Worm (Caenorhabditis elegans) whole organism, L4 larva: ENCODE data around the gene rbm-34.

Experiments used
- D1046.2 ChIP-seq: fragments of 200-800 bp; sonication (Bioruptor generic); IDR thresholded peaks from 2 replicates; pipeline ENCODE4 v1.3.6; 2022; ENCODE audit warnings: missing genetic modification characterization, missing compliant biosample characterization
- F10B5.3 ChIP-seq: sonication (generic microtip); optimal IDR thresholded peaks from 2 replicates; lab custom pipeline; 2016; ENCODE audit warnings: mild to moderate bottlenecking, missing genetic modification characterization, missing compliant biosample characterization
- F37D6.2 ChIP-seq: sonication (generic microtip); optimal IDR thresholded peaks from 2 replicates; lab custom pipeline; 2016; ENCODE audit warnings: mild to moderate bottlenecking, missing genetic modification characterization, missing compliant biosample characterization
- F49E8.2 ChIP-seq: sonication (generic microtip); optimal IDR thresholded peaks from 2 replicates; lab custom pipeline; 2016; ENCODE audit warnings: missing compliant biosample characterization, mild to moderate bottlenecking, missing genetic modification characterization, borderline replicate concordance
- Y5F2A.4 ChIP-seq: fragments of 200-800 bp; sonication (Bioruptor generic); optimal IDR thresholded peaks from 2 replicates; lab custom pipeline; 2018; ENCODE audit warnings: mild to moderate bottlenecking, missing genetic modification characterization, missing compliant biosample characterization
- Y75B8A.6 ChIP-seq: fragments of 200-800 bp; sonication (Bioruptor generic); IDR thresholded peaks from 2 replicates; pipeline ENCODE4 v1.3.6; 2022; ENCODE audit warnings: missing genetic modification reagents, missing genetic modification characterization, missing compliant biosample characterization
- aha-1 ChIP-seq: fragments of 150-350 bp; peaks from one replicate; lab custom pipeline; 2014; ENCODE audit warnings: missing biosample characterization, missing genetic modification characterization
- arid-1 ChIP-seq: fragments of 200-800 bp; sonication (Bioruptor generic); conservative IDR thresholded peaks from 2 replicates; pipeline ENCODE4 v1.3.6; 2022; ENCODE audit warnings: missing genetic modification reagents, missing genetic modification characterization, missing compliant biosample characterization
- ceh-20 ChIP-seq: fragments of 200-800 bp; sonication (Bioruptor generic); IDR thresholded peaks from 2 replicates; pipeline ENCODE4 v1.3.6; 2022; ENCODE audit warnings: missing genetic modification reagents, missing genetic modification characterization, missing compliant biosample characterization
- ceh-44 ChIP-seq: fragments of 200-800 bp; sonication (Bioruptor generic); IDR thresholded peaks from 2 replicates; pipeline ENCODE4 v1.3.6; 2022; ENCODE audit warnings: missing genetic modification reagents, missing genetic modification characterization, missing compliant biosample characterization
- ceh-82 ChIP-seq: sonication (generic microtip); optimal IDR thresholded peaks from 2 replicates; lab custom pipeline; 2017; ENCODE audit warnings: missing biosample characterization, missing genetic modification characterization
- dve-1 ChIP-seq: sonication (generic microtip); optimal IDR thresholded peaks from 2 replicates; lab custom pipeline; 2017; ENCODE audit warnings: antibody characterized with exemption, mild to moderate bottlenecking, missing genetic modification characterization, missing compliant biosample characterization; ENCODE audit not compliant: insufficient read depth
- fkh-10 ChIP-seq: fragments of 150-350 bp; optimal IDR thresholded peaks from 2 replicates; lab custom pipeline; 2014; ENCODE audit warnings: missing biosample characterization, missing genetic modification reagents, missing genetic modification characterization
- fos-1 ChIP-seq: fragments of 150-350 bp; optimal IDR thresholded peaks from 2 replicates; lab custom pipeline; 2014; ENCODE audit warnings: missing biosample characterization, missing genetic modification characterization
- gei-8 ChIP-seq: fragments of 200-800 bp; sonication (Bioruptor generic); optimal IDR thresholded peaks from 2 replicates; lab custom pipeline; 2018; ENCODE audit warnings: mild to moderate bottlenecking, missing genetic modification characterization, missing compliant biosample characterization
- hlh-11 ChIP-seq: fragments of 200-800 bp; sonication (Bioruptor generic); optimal IDR thresholded peaks from 2 replicates; lab custom pipeline; 2018; ENCODE audit warnings: mild to moderate bottlenecking, missing genetic modification characterization, missing compliant biosample characterization
- lim-7 ChIP-seq: fragments of 200-800 bp; sonication (Bioruptor generic); IDR thresholded peaks from 2 replicates; pipeline ENCODE4 v1.3.6; 2022; ENCODE audit warnings: missing genetic modification characterization, missing compliant biosample characterization
- lin-13 ChIP-seq: fragments of 150-350 bp; optimal IDR thresholded peaks from 2 replicates; lab custom pipeline; 2014; ENCODE audit warnings: missing biosample characterization, missing genetic modification reagents, missing genetic modification characterization
- lin-15B ChIP-seq: fragments of 150-350 bp; sonication (generic microtip); optimal IDR thresholded peaks from 3 replicates; lab custom pipeline; 2014; ENCODE audit warnings: missing biosample characterization, missing genetic modification characterization
- lin-38 ChIP-seq: fragments of 200-800 bp; sonication (Bioruptor generic); IDR thresholded peaks from 2 replicates; pipeline ENCODE4 v1.3.6; 2022; ENCODE audit warnings: missing genetic modification reagents, missing genetic modification characterization, missing compliant biosample characterization
- lir-3 ChIP-seq: sonication (generic microtip); optimal IDR thresholded peaks from 2 replicates; lab custom pipeline; 2016; ENCODE audit warnings: mild to moderate bottlenecking, missing genetic modification characterization, missing compliant biosample characterization
- madf-9 ChIP-seq: fragments of 200-800 bp; sonication (Bioruptor generic); conservative IDR thresholded peaks from 2 replicates; pipeline ENCODE4 v1.3.6; 2022; ENCODE audit warnings: missing genetic modification reagents, missing genetic modification characterization, missing compliant biosample characterization
- mdl-1 ChIP-seq, 2 experiments: fragments of 150-350 bp in 1 of 2; sonication (generic microtip) in 1 of 2; optimal IDR thresholded peaks; 2 replicates each; lab custom pipeline; 2014 to 2017; ENCODE audit warnings: missing biosample characterization in 2 of 2, missing genetic modification characterization in 2 of 2
- mes-2 ChIP-seq: sonication (generic microtip); optimal IDR thresholded peaks from 2 replicates; lab custom pipeline; 2016; ENCODE audit warnings: missing genotype, mild to moderate bottlenecking, missing genetic modification characterization, missing compliant biosample characterization; ENCODE audit not compliant: poor library complexity, severe bottlenecking
- mxl-2 ChIP-seq: fragments of 200-800 bp; sonication (Bioruptor generic); conservative IDR thresholded peaks from 2 replicates; pipeline ENCODE4 v1.3.6; 2022; ENCODE audit warnings: missing genetic modification reagents, missing genetic modification characterization, missing compliant biosample characterization
- mxl-3 ChIP-seq: fragments of 200-800 bp; sonication (Bioruptor generic); optimal IDR thresholded peaks from 2 replicates; lab custom pipeline; 2018; ENCODE audit warnings: mild to moderate bottlenecking, missing genetic modification characterization, missing compliant biosample characterization
- nhr-11 ChIP-seq: fragments of 150-350 bp; optimal IDR thresholded peaks from 2 replicates; lab custom pipeline; 2014; ENCODE audit warnings: missing biosample characterization, missing genetic modification characterization
- pha-4 ChIP-seq, 2 experiments: fragments of 150-350 bp in 1 of 2; fragments of 200-800 bp in 1 of 2; sonication (Bioruptor generic) in 1 of 2; IDR thresholded peaks in 1 of 2; optimal IDR thresholded peaks in 1 of 2; 2 replicates each; pipeline versions ENCODE4 v1.3.6 to Lab custom; 2014 to 2022; ENCODE audit warnings: missing genetic modification characterization in 2 of 2, missing genetic modification reagents in 2 of 2, missing biosample characterization in 1 of 2, missing compliant biosample characterization in 1 of 2
- pqm-1 ChIP-seq: sonication (generic microtip); optimal IDR thresholded peaks from 2 replicates; lab custom pipeline; 2017; ENCODE audit warnings: missing biosample characterization, missing genetic modification characterization
- rbr-2 ChIP-seq: sonication (generic microtip); optimal IDR thresholded peaks from 2 replicates; lab custom pipeline; 2016; ENCODE audit warnings: missing genotype, missing genetic modification characterization, missing compliant biosample characterization
- saeg-2 ChIP-seq: fragments of 200-800 bp; sonication (Bioruptor generic); IDR thresholded peaks from 2 replicates; pipeline ENCODE4 v1.3.6; 2022; ENCODE audit warnings: missing genetic modification reagents, missing genetic modification characterization, missing compliant biosample characterization
- sdz-12 ChIP-seq: fragments of 200-800 bp; sonication (Bioruptor generic); optimal IDR thresholded peaks from 2 replicates; lab custom pipeline; 2018; ENCODE audit warnings: mild to moderate bottlenecking, missing genetic modification characterization, missing compliant biosample characterization
- skn-1 ChIP-seq: fragments of 150-350 bp; optimal IDR thresholded peaks from 2 replicates; lab custom pipeline; 2014; ENCODE audit warnings: missing biosample characterization, missing genetic modification characterization
- snpc-4 ChIP-seq: fragments of 150-350 bp; optimal IDR thresholded peaks from 2 replicates; lab custom pipeline; 2014; ENCODE audit warnings: missing biosample characterization, missing genetic modification characterization
- tag-97 ChIP-seq: fragments of 200-800 bp; sonication (Bioruptor generic); IDR thresholded peaks from 2 replicates; pipeline ENCODE4 v1.3.6; 2022; ENCODE audit warnings: missing genetic modification characterization, missing compliant biosample characterization
- tra-1 ChIP-seq: fragments of 200-800 bp; sonication (Bioruptor generic); IDR thresholded peaks from 2 replicates; pipeline ENCODE4 v1.3.6; 2022; ENCODE audit warnings: missing genetic modification reagents, missing genetic modification characterization, missing compliant biosample characterization
- unc-39 ChIP-seq: sonication (generic microtip); optimal IDR thresholded peaks from 2 replicates; lab custom pipeline; 2017; ENCODE audit warnings: missing biosample characterization, missing genetic modification characterization
- unc-62 ChIP-seq, 3 experiments: fragments of 150-350 bp in 1 of 3; sonication (generic microtip); optimal IDR thresholded peaks in 2 of 3; peaks in 1 of 3; 1 replicate in 1 of 3; 2 replicates in 2 of 3; lab custom pipeline; 2014 to 2017; ENCODE audit warnings: missing biosample characterization in 3 of 3, missing genetic modification characterization in 3 of 3, missing genetic modification reagents in 3 of 3, missing genotype in 1 of 3
- zip-2 ChIP-seq: fragments of 150-350 bp; optimal IDR thresholded peaks from 2 replicates; lab custom pipeline; 2014; ENCODE audit warnings: missing biosample characterization, missing genetic modification characterization

rbm-34 gene

ce11 chrIV:12078907-12079523 lies 6.2 kb upstream of the rbm-34 start, which contains the start of gene lex-1 (continued):
- TF ChIP-seq lir-3 (tag; lab: Kevin White, UChicago): no peak
- no peak for TF ChIP-seq saeg-2 (GFP tag; lab: Robert Waterston, UW)
- no peak for TF ChIP-seq ceh-20 (GFP tag; lab: Robert Waterston, UW)
- no peak for TF ChIP-seq snpc-4 (tag; lab: Kevin White, UChicago)
- TF ChIP-seq gei-8 (GFP tag; lab: Kevin White, UChicago): no peak
- no peak for TF ChIP-seq unc-39 (tag; lab: Kevin White, UChicago)
- TF ChIP-seq pha-4 (GFP tag; IDR thresholded peaks at IDR 0.05; lab: Robert Waterston, UW): no peak
- no peak for TF ChIP-seq pha-4 (tag; optimal IDR thresholded peaks at IDR 0.05; lab: Kevin White, UChicago)
- TF ChIP-seq, all 104 proteins: peak for 10

ce11 chrIV:12080807-12081206 lies 4.4 kb upstream of the rbm-34 start:
- no peak for TF ChIP-seq Y75B8A.6 (GFP tag; lab: Robert Waterston, UW)
- TF ChIP-seq unc-62 (GFP tag; optimal IDR thresholded peaks at IDR 0.05 in 1 of 2; lab: Kevin White, UChicago): peak in 1 of 2 experiments; percentile 63
- TF ChIP-seq unc-62 (tag; optimal IDR thresholded peaks at IDR 0.05; lab: Kevin White, UChicago): no peak
- no peak for TF ChIP-seq nhr-11 (tag; lab: Kevin White, UChicago)
- no peak for TF ChIP-seq ceh-20 (GFP tag; lab: Robert Waterston, UW)
- TF ChIP-seq skn-1: no peak
- TF ChIP-seq tra-1 (GFP tag; lab: Robert Waterston, UW): no peak

ce11 chrIV:12084178-12084577 lies 1.0 kb upstream of the rbm-34 start, which contains the start of gene repo-1:
Gene repo-1 (plus strand): TSS chrIV:12084478.
- TF ChIP-seq aha-1 (peak; percentile 71), sdz-12 (GFP tag; lab: Kevin White, UChicago) (no peak), pha-4 (GFP tag; IDR thresholded peaks at IDR 0.05; lab: Robert Waterston, UW) (0 out of 2 replicates have a peak, but pooled peaks have one; percentile 11), pha-4 (tag; optimal IDR thresholded peaks at IDR 0.05; lab: Kevin White, UChicago) (no peak), dve-1 (no peak)

ce11 chrIV:12084587-12084986 lies 633 bp upstream of the rbm-34 start:
- TF ChIP-seq unc-39 (tag; lab: Kevin White, UChicago) (no peak), unc-62 (GFP tag; optimal IDR thresholded peaks at IDR 0.05 in 1 of 2; lab: Kevin White, UChicago) (peak in 1 of 2 experiments; percentile 92), unc-62 (tag; optimal IDR thresholded peaks at IDR 0.05; lab: Kevin White, UChicago) (no peak)

ce11 chrIV:12086498-12086897 lies 1.3 kb downstream of the rbm-34 start:
- TF ChIP-seq lin-13: peak; percentile 77
- TF ChIP-seq D1046.2 (GFP tag; lab: Robert Waterston, UW): peak; percentile 92
- TF ChIP-seq zip-2 (tag; lab: Kevin White, UChicago): peak; percentile 70
- peak; percentile 63 for TF ChIP-seq F10B5.3 (tag; lab: Kevin White, UChicago)
- peak; percentile 94 for TF ChIP-seq arid-1 (GFP tag; lab: Robert Waterston, UW)
- TF ChIP-seq fkh-10 (GFP tag; lab: Kevin White, UChicago): no peak
- TF ChIP-seq unc-62 (GFP tag; optimal IDR thresholded peaks at IDR 0.05 in 1 of 2; lab: Kevin White, UChicago): no peak
- no peak for TF ChIP-seq unc-62 (tag; optimal IDR thresholded peaks at IDR 0.05; lab: Kevin White, UChicago)
- peak; percentile 91 for TF ChIP-seq pha-4 (GFP tag; IDR thresholded peaks at IDR 0.05; lab: Robert Waterston, UW)
- TF ChIP-seq pha-4 (tag; optimal IDR thresholded peaks at IDR 0.05; lab: Kevin White, UChicago): no peak
- TF ChIP-seq skn-1: no peak
- peak; percentile 81 for TF ChIP-seq rbr-2 (tag; lab: Kevin White, UChicago)
- peak; percentile 93 for TF ChIP-seq lim-7 (GFP tag; lab: Robert Waterston, UW)
- peak; percentile 76 for TF ChIP-seq F49E8.2 (tag; lab: Kevin White, UChicago)
- TF ChIP-seq Y75B8A.6 (GFP tag; lab: Robert Waterston, UW): 0 out of 2 replicates have a peak, but pooled peaks have one; percentile 27
- TF ChIP-seq hlh-11 (tag; lab: Kevin White, UChicago): peak; percentile 70
- no peak for TF ChIP-seq fos-1 (tag; lab: Kevin White, UChicago)
- no peak for TF ChIP-seq tag-97 (GFP tag; lab: Robert Waterston, UW)
- peak in 1 of 2 experiments; percentile 43 for TF ChIP-seq mdl-1 (tag; optimal IDR thresholded peaks at IDR 0.05; lab: Kevin White, UChicago)
- peak; percentile 89 for TF ChIP-seq mes-2
- peak; percentile 69; the same call in 1 of the 2 replicates for TF ChIP-seq madf-9 (GFP tag; lab: Robert Waterston, UW)
- peak; percentile 66 for TF ChIP-seq mxl-2 (GFP tag; lab: Robert Waterston, UW)
- TF ChIP-seq ceh-82: no peak
- TF ChIP-seq lin-38 (GFP tag; lab: Robert Waterston, UW): peak; percentile 88
- peak; percentile 59; the same call in 1 of the 2 replicates for TF ChIP-seq ceh-44
- peak; percentile 76 for TF ChIP-seq Y5F2A.4 (GFP tag; lab: Kevin White, UChicago)
- peak; percentile 61 for TF ChIP-seq F37D6.2
- peak; percentile 84 for TF ChIP-seq mxl-3 (GFP tag; lab: Kevin White, UChicago)
- peak; percentile 14 for TF ChIP-seq pqm-1 (tag; lab: Kevin White, UChicago)
- TF ChIP-seq lin-15B (tag; lab: Kevin White, UChicago): no peak
